Worm (Caenorhabditis elegans): Measurements from ENCODE around the gene C50B6.3.

The C50B6.3 gene

ce11 chrV:13324933-13325760 is 11.8 kb downstream of the C50B6.3 start, which contains the start of gene C50B6.7:
Gene C50B6.7, minus strand, starts transcription at chrV:13324983.
- no peak for TF ChIP-seq med-1 (GFP tag; optimal IDR thresholded peaks at IDR 0.05; ENCODE audit: insufficient read depth)
- TF ChIP-seq ref-1 (GFP tag; conservative IDR thresholded peaks at IDR 0.05): no peak
- TF ChIP-seq cog-1 (tag; optimal IDR thresholded peaks at IDR 0.05): no peak
- TF ChIP-seq tab-1 (GFP tag; IDR thresholded peaks at IDR 0.05): no peak
- no peak for TF ChIP-seq ztf-29 (GFP tag; IDR thresholded peaks at IDR 0.05)
- no peak for TF ChIP-seq klf-2 (GFP tag; conservative IDR thresholded peaks at IDR 0.05)
- TF ChIP-seq flt-1 (GFP tag; IDR thresholded peaks at IDR 0.05): no peak
- TF ChIP-seq ztf-23 (GFP tag; IDR thresholded peaks at IDR 0.05): no peak
- TF ChIP-seq T22C8.4 (GFP tag; IDR thresholded peaks at IDR 0.05): no peak

ce11 chrV:13327463-13327862 is 14.1 kb downstream of the C50B6.3 start, which contains the start of gene str-37:
Gene str-37, plus strand, starts transcription at chrV:13327763.
- TF ChIP-seq T22C8.4 (GFP tag; IDR thresholded peaks at IDR 0.05) (no peak), klf-2 (GFP tag; conservative IDR thresholded peaks at IDR 0.05) (no peak), med-1 (GFP tag; optimal IDR thresholded peaks at IDR 0.05; ENCODE audit: insufficient read depth) (no peak), flt-1 (GFP tag; IDR thresholded peaks at IDR 0.05) (no peak), ztf-29 (GFP tag; IDR thresholded peaks at IDR 0.05) (no peak), tab-1 (GFP tag; IDR thresholded peaks at IDR 0.05) (no peak), cog-1 (tag; optimal IDR thresholded peaks at IDR 0.05) (no peak), ztf-23 (GFP tag; IDR thresholded peaks at IDR 0.05) (no peak), ref-1 (GFP tag; conservative IDR thresholded peaks at IDR 0.05) (no peak)

ce11 chrV:13330919-13331318 is 17.5 kb downstream of the C50B6.3 start, which contains the start of gene nhr-129:
Gene nhr-129, minus strand, starts transcription at chrV:13331019.
- TF ChIP-seq med-1 (GFP tag; optimal IDR thresholded peaks at IDR 0.05; ENCODE audit: insufficient read depth): no peak
- TF ChIP-seq T22C8.4 (GFP tag; IDR thresholded peaks at IDR 0.05): no peak
- no peak for TF ChIP-seq klf-2 (GFP tag; conservative IDR thresholded peaks at IDR 0.05)
- no peak for TF ChIP-seq ztf-23 (GFP tag; IDR thresholded peaks at IDR 0.05)
- no peak for TF ChIP-seq ztf-29 (GFP tag; IDR thresholded peaks at IDR 0.05)
- no peak for TF ChIP-seq flt-1 (GFP tag; IDR thresholded peaks at IDR 0.05)
- no peak for TF ChIP-seq ref-1 (GFP tag; conservative IDR thresholded peaks at IDR 0.05)
- no peak for TF ChIP-seq tab-1 (GFP tag; IDR thresholded peaks at IDR 0.05)
- TF ChIP-seq cog-1 (tag; optimal IDR thresholded peaks at IDR 0.05): no peak

- TF ChIP-seq ztf-23 (GFP tag; IDR thresholded peaks at IDR 0.05): no peak
These were observed 20.2 kb downstream of the C50B6.3 start, which contains the start of gene nhr-168 for ce11 chrV:13333386-13334180. Gene nhr-168, minus strand, starts transcription at chrV:13333871.

ce11 chrV:13334447-13334846 is 21.1 kb downstream of the C50B6.3 start:
- TF ChIP-seq klf-2 (GFP tag; conservative IDR thresholded peaks at IDR 0.05): no peak
- no peak for TF ChIP-seq ztf-29 (GFP tag; IDR thresholded peaks at IDR 0.05)
- no peak for TF ChIP-seq ztf-23 (GFP tag; IDR thresholded peaks at IDR 0.05)
- no peak for TF ChIP-seq cog-1 (tag; optimal IDR thresholded peaks at IDR 0.05)

- TF ChIP-seq tab-1 (GFP tag; IDR thresholded peaks at IDR 0.05) (no peak), med-1 (GFP tag; optimal IDR thresholded peaks at IDR 0.05; ENCODE audit: insufficient read depth) (no peak), ztf-29 (GFP tag; IDR thresholded peaks at IDR 0.05) (no peak), ztf-23 (GFP tag; IDR thresholded peaks at IDR 0.05) (no peak), T22C8.4 (GFP tag; IDR thresholded peaks at IDR 0.05) (no peak), cog-1 (tag; optimal IDR thresholded peaks at IDR 0.05) (no peak), flt-1 (GFP tag; IDR thresholded peaks at IDR 0.05) (no peak), ref-1 (GFP tag; conservative IDR thresholded peaks at IDR 0.05) (no peak), klf-2 (GFP tag; conservative IDR thresholded peaks at IDR 0.05) (no peak)
These were observed 22.6 kb downstream of the C50B6.3 start, which contains the start of gene C50B6.9 for ce11 chrV:13335883-13336419. Gene C50B6.9, plus strand, starts transcription at chrV:13336369.

- no peak for TF ChIP-seq klf-2 (GFP tag; conservative IDR thresholded peaks at IDR 0.05)
These were observed 24.7 kb downstream of the C50B6.3 start for ce11 chrV:13338037-13338436.

- TF ChIP-seq med-1 (GFP tag; optimal IDR thresholded peaks at IDR 0.05; ENCODE audit: insufficient read depth) (no peak), klf-2 (GFP tag; conservative IDR thresholded peaks at IDR 0.05) (no peak), T22C8.4 (GFP tag; IDR thresholded peaks at IDR 0.05) (no peak), tab-1 (GFP tag; IDR thresholded peaks at IDR 0.05) (no peak), ztf-29 (GFP tag; IDR thresholded peaks at IDR 0.05) (no peak), ztf-23 (GFP tag; IDR thresholded peaks at IDR 0.05) (no peak), cog-1 (tag; optimal IDR thresholded peaks at IDR 0.05) (no peak)
These were observed 26.4 kb downstream of the C50B6.3 start, which contains the start of the genes str-4 and lgc-48 for ce11 chrV:13339633-13340290. Gene str-4, minus strand, starts transcription at chrV:13339733. Gene lgc-48, plus strand, starts transcription at chrV:13340240.

- TF ChIP-seq med-1 (GFP tag; optimal IDR thresholded peaks at IDR 0.05; ENCODE audit: insufficient read depth) (no peak), T22C8.4 (GFP tag; IDR thresholded peaks at IDR 0.05) (no peak), tab-1 (GFP tag; IDR thresholded peaks at IDR 0.05) (no peak), klf-2 (GFP tag; conservative IDR thresholded peaks at IDR 0.05) (no peak), ztf-23 (GFP tag; IDR thresholded peaks at IDR 0.05) (no peak), cog-1 (tag; optimal IDR thresholded peaks at IDR 0.05) (no peak), flt-1 (GFP tag; IDR thresholded peaks at IDR 0.05) (no peak), ztf-29 (GFP tag; IDR thresholded peaks at IDR 0.05) (no peak), ref-1 (GFP tag; conservative IDR thresholded peaks at IDR 0.05) (no peak)
These were observed 28.9 kb downstream of the C50B6.3 start for ce11 chrV:13342235-13342634.

Data from whole organism, midembryonic.